Fruit fly (Drosophila melanogaster) whole organism, adult: Measurements from ENCODE around the gene timeout.
A peak's percentile ranks its signal among the peaks of the same experiment; 100 is the strongest.

Experiments
- CG11617 ChIP-seq: fragments of 200-800 bp; sonication (Bioruptor generic); optimal IDR thresholded peaks from 2 replicates; lab custom pipeline; 2017; ENCODE audit warnings: mild to moderate bottlenecking, missing biosample characterization, missing genetic modification reagents, missing genetic modification characterization
- CG12768 ChIP-seq: fragments of 200-800 bp; sonication (Bioruptor generic); optimal IDR thresholded peaks from 2 replicates; lab custom pipeline; 2017; ENCODE audit warnings: missing biosample characterization, missing genetic modification characterization, mild to moderate bottlenecking, moderate library complexity, missing genetic modification reagents
- CG14711 ChIP-seq: fragments of 200-800 bp; sonication (Bioruptor generic); optimal IDR thresholded peaks from 2 replicates; lab custom pipeline; 2018; ENCODE audit warnings: missing biosample characterization, mild to moderate bottlenecking, missing genetic modification characterization, moderate library complexity
- CG1620 ChIP-seq: fragments of 200-800 bp; sonication (Bioruptor generic); optimal IDR thresholded peaks from 2 replicates; lab custom pipeline; 2016; ENCODE audit warnings: missing biosample characterization, missing genetic modification characterization
- CG33017 ChIP-seq: fragments of 200-800 bp; sonication (Bioruptor generic); optimal IDR thresholded peaks from 2 replicates; lab custom pipeline; 2018; ENCODE audit warnings: missing biosample characterization, mild to moderate bottlenecking, missing genetic modification characterization, moderate library complexity
- CG5204 ChIP-seq: fragments of 200-800 bp; sonication (Bioruptor generic); optimal IDR thresholded peaks from 2 replicates; lab custom pipeline; 2016; ENCODE audit warnings: missing biosample characterization, missing genetic modification characterization
- CG7045 ChIP-seq: fragments of 200-800 bp; sonication (Bioruptor generic); optimal IDR thresholded peaks from 2 replicates; lab custom pipeline; 2017; ENCODE audit warnings: missing biosample characterization, mild to moderate bottlenecking, missing genetic modification characterization
- CG7101 ChIP-seq: fragments of 200-800 bp; sonication (Bioruptor generic); optimal IDR thresholded peaks from 2 replicates; lab custom pipeline; 2018; ENCODE audit warnings: missing biosample characterization, mild to moderate bottlenecking, missing genetic modification characterization, moderate library complexity
- Clk ChIP-seq: fragments of 200-800 bp; sonication (Bioruptor generic); optimal IDR thresholded peaks from 2 replicates; lab custom pipeline; 2017; ENCODE audit warnings: missing biosample characterization, missing genetic modification characterization
- Crg-1 ChIP-seq: fragments of 200-800 bp; sonication (Bioruptor generic); optimal IDR thresholded peaks from 2 replicates; lab custom pipeline; 2016; ENCODE audit warnings: missing biosample characterization, missing genetic modification characterization
- Hr96 ChIP-seq: fragments of 200-800 bp; sonication (Bioruptor generic); optimal IDR thresholded peaks from 2 replicates; lab custom pipeline; 2016; ENCODE audit warnings: missing biosample characterization, missing genetic modification characterization
- Mnt ChIP-seq: fragments of 200-800 bp; sonication (Bioruptor generic); optimal IDR thresholded peaks from 2 replicates; lab custom pipeline; 2016; ENCODE audit warnings: missing biosample characterization, mild to moderate bottlenecking, missing genetic modification characterization
- bab1 ChIP-seq: fragments of 200-800 bp; sonication (Bioruptor generic); optimal IDR thresholded peaks from 3 replicates; lab custom pipeline; 2019; ENCODE audit warnings: missing biosample characterization, mild to moderate bottlenecking, missing genetic modification characterization, moderate library complexity
- cic ChIP-seq: fragments of 200-800 bp; sonication (Bioruptor generic); optimal IDR thresholded peaks from 2 replicates; lab custom pipeline; 2017; ENCODE audit warnings: missing biosample characterization, mild to moderate bottlenecking, missing genetic modification characterization, moderate library complexity
- cnc ChIP-seq, 2 experiments: fragments of >200 bp; optimal IDR thresholded peaks; 2 replicates each; lab custom pipeline; 2017
- kay ChIP-seq: fragments of 200-800 bp; sonication (Bioruptor generic); peaks from one replicate; lab custom pipeline; 2016; ENCODE audit warnings: missing biosample characterization, missing genetic modification characterization, borderline replicate concordance
- ovo ChIP-seq: fragments of 200-800 bp; sonication (Bioruptor generic); optimal IDR thresholded peaks from 2 replicates; lab custom pipeline; 2016; ENCODE audit warnings: missing biosample characterization, missing genetic modification characterization
- pad ChIP-seq: fragments of 200-800 bp; sonication (Bioruptor generic); optimal IDR thresholded peaks from 3 replicates; lab custom pipeline; 2017; ENCODE audit warnings: missing biosample characterization, missing genetic modification characterization, mild to moderate bottlenecking, moderate library complexity, missing genetic modification reagents
- tj ChIP-seq: fragments of 200-800 bp; sonication (Bioruptor generic); optimal IDR thresholded peaks from 3 replicates; lab custom pipeline; 2017; ENCODE audit warnings: missing biosample characterization, mild to moderate bottlenecking, missing genetic modification characterization, moderate library complexity
- toe ChIP-seq: fragments of 200-800 bp; sonication (Bioruptor generic); optimal IDR thresholded peaks from 2 replicates; lab custom pipeline; 2016; ENCODE audit warnings: missing biosample characterization, missing genetic modification characterization

timeout gene

dm6 chr3R:13186396-13186795 lies 97.9 kb downstream of the timeout start, which contains the start of gene CG8508:
TSS of gene CG8508 (minus strand) at chr3R:13186496.
- no peak for TF ChIP-seq kay (GFP tag; lab: Kevin White, UChicago)
- TF ChIP-seq ovo (GFP tag; lab: Kevin White, UChicago), result no peak
- TF ChIP-seq CG33017, result no peak
- no peak for TF ChIP-seq tj (GFP tag; lab: Kevin White, UChicago)
- TF ChIP-seq CG12768 (GFP tag; lab: Kevin White, UChicago), result no peak
- TF ChIP-seq CG1620, result no peak
- no peak for TF ChIP-seq Hr96
- no peak for TF ChIP-seq pad (GFP tag; lab: Kevin White, UChicago)
- no peak for TF ChIP-seq cic (GFP tag; lab: Kevin White, UChicago)

dm6 chr3R:13188219-13188618 lies 99.8 kb downstream of the timeout start, which contains the start of gene CG14380:
TSS of gene CG14380 (plus strand) at chr3R:13188519.
- TF ChIP-seq Mnt (GFP tag; lab: Kevin White, UChicago), result no peak
- TF ChIP-seq CG1620, result no peak
- TF ChIP-seq Crg-1 (GFP tag; lab: Kevin White, UChicago), result no peak
- no peak for TF ChIP-seq kay (GFP tag; lab: Kevin White, UChicago)
- no peak for TF ChIP-seq CG33017
- no peak for TF ChIP-seq Clk (GFP tag; lab: Kevin White, UChicago)
- no peak for TF ChIP-seq CG7101 (tag; lab: Kevin White, UChicago)
- TF ChIP-seq tj (GFP tag; lab: Kevin White, UChicago), result no peak
- TF ChIP-seq cic (GFP tag; lab: Kevin White, UChicago), result no peak

- TF ChIP-seq ovo (GFP tag; lab: Kevin White, UChicago) (no peak), bab1 (no peak), CG7101 (tag; lab: Kevin White, UChicago) (no peak), Mnt (GFP tag; lab: Kevin White, UChicago) (no peak), cnc (optimal IDR thresholded peaks at IDR 0.05; lab: Kevin White, UChicago) (no peak), Hr96 (no peak), kay (GFP tag; lab: Kevin White, UChicago) (no peak), CG33017 (no peak), CG11617 (GFP tag; lab: Kevin White, UChicago) (no peak), pad (GFP tag; lab: Kevin White, UChicago) (no peak), CG7045 (GFP tag; lab: Kevin White, UChicago) (no peak), CG1620 (no peak), tj (GFP tag; lab: Kevin White, UChicago) (no peak), Crg-1 (GFP tag; lab: Kevin White, UChicago) (no peak)
Observed at dm6 chr3R:13191299-13191698, 102.8 kb downstream of the timeout start, which contains the start of gene CG8141. TSS of gene CG8141 (plus strand) at chr3R:13191599.

dm6 chr3R:13200402-13200801 lies 112.0 kb downstream of the timeout start:
- TF ChIP-seq CG7101 (tag; lab: Kevin White, UChicago), result no peak
- no peak for TF ChIP-seq CG5204 (GFP tag; lab: Kevin White, UChicago)
- no peak for TF ChIP-seq pad (GFP tag; lab: Kevin White, UChicago)
- no peak for TF ChIP-seq Crg-1 (GFP tag; lab: Kevin White, UChicago)
- no peak for TF ChIP-seq CG33017
- no peak for TF ChIP-seq bab1
- TF ChIP-seq cic (GFP tag; lab: Kevin White, UChicago), result no peak
- TF ChIP-seq CG7045 (GFP tag; lab: Kevin White, UChicago), result no peak
- TF ChIP-seq toe (GFP tag; lab: Kevin White, UChicago), result no peak
- TF ChIP-seq CG11617 (GFP tag; lab: Kevin White, UChicago), result no peak
- no peak for TF ChIP-seq CG12768 (GFP tag; lab: Kevin White, UChicago)
- TF ChIP-seq CG14711 (tag; lab: Kevin White, UChicago), result no peak
- no peak for TF ChIP-seq tj (GFP tag; lab: Kevin White, UChicago)
- TF ChIP-seq ovo (GFP tag; lab: Kevin White, UChicago), result no peak
- TF ChIP-seq CG1620, result no peak

dm6 chr3R:13208451-13208850 lies 120.0 kb downstream of the timeout start:
- TF ChIP-seq bab1 (no peak), pad (GFP tag; lab: Kevin White, UChicago) (peak; percentile 14)
